Worm (Caenorhabditis elegans) whole organism, L2 larva: ENCODE measurements around the gene C25E10.16.

Source experiments
- F13H6.1 ChIP-seq: sonication (generic microtip); optimal IDR thresholded peaks from 2 replicates; lab custom pipeline; 2016; ENCODE audit warnings: missing genetic modification characterization, missing compliant biosample characterization
- Y55F3AM.14 ChIP-seq: fragments of 200-800 bp; sonication (Bioruptor generic); optimal IDR thresholded peaks from 2 replicates; lab custom pipeline; 2018; ENCODE audit warnings: mild to moderate bottlenecking, missing genetic modification characterization, missing compliant biosample characterization
- blmp-1 ChIP-seq: sonication (generic microtip); optimal IDR thresholded peaks from 2 replicates; lab custom pipeline; 2017; ENCODE audit warnings: missing genetic modification characterization, mild to moderate bottlenecking, missing compliant biosample characterization, antibody characterized with exemption, moderate library complexity; ENCODE audit not compliant: insufficient read depth
- ceh-82 ChIP-seq: fragments of 150-350 bp; optimal IDR thresholded peaks from 2 replicates; lab custom pipeline; 2014; ENCODE audit warnings: missing biosample characterization, missing genetic modification characterization
- nhr-11 ChIP-seq: fragments of 150-350 bp; optimal IDR thresholded peaks from 2 replicates; lab custom pipeline; 2014; ENCODE audit warnings: missing biosample characterization, missing genetic modification characterization
- nhr-6 ChIP-seq: fragments of 150-350 bp; optimal IDR thresholded peaks from 2 replicates; lab custom pipeline; 2014; ENCODE audit warnings: missing biosample characterization, missing genetic modification characterization
- zag-1 ChIP-seq: fragments of 150-350 bp; optimal IDR thresholded peaks from 2 replicates; lab custom pipeline; 2014; ENCODE audit warnings: missing biosample characterization, missing genetic modification characterization
- ztf-11 ChIP-seq: sonication (generic microtip); optimal IDR thresholded peaks from 2 replicates; lab custom pipeline; 2017; ENCODE audit warnings: missing biosample characterization, missing genetic modification characterization

ce11 chrV:9073322-9074038 lies 14.1 kb upstream of the C25E10.16 start, which contains the start of gene oac-50:
- TF ChIP-seq Y55F3AM.14 (no peak), zag-1 (tag; lab: Kevin White, UChicago) (no peak), ceh-82 (tag; lab: Kevin White, UChicago) (no peak), nhr-11 (no peak), F13H6.1 (tag; lab: Kevin White, UChicago) (peak; percentile 27), nhr-6 (tag; lab: Kevin White, UChicago) (no peak), blmp-1 (tag; lab: Kevin White, UChicago) (no peak), ztf-11 (no peak)
